Fruit fly (Drosophila melanogaster): Measurements from ENCODE around the gene Oga.

The Oga gene

dm6 chr3R:21180391-21180796 lies 38.5 kb upstream of the Oga start (continued):
- TF ChIP-seq CrebB (tag; optimal IDR thresholded peaks at IDR 0.05) (no peak), onecut (GFP tag; IDR thresholded peaks at IDR 0.05) (no peak), ara (GFP tag; IDR thresholded peaks at IDR 0.05) (no peak), CG17186 (GFP tag; optimal IDR thresholded peaks at IDR 0.05) (no peak), Six4 (GFP tag; optimal IDR thresholded peaks at IDR 0.05) (no peak), gfzf (GFP tag; optimal IDR thresholded peaks at IDR 0.05) (no peak), run (tag; optimal IDR thresholded peaks at IDR 0.05) (no peak), Doc2 (GFP tag; IDR thresholded peaks at IDR 0.05) (no peak), CG12155 (GFP tag; optimal IDR thresholded peaks at IDR 0.05) (no peak), CG18476 (GFP tag; optimal IDR thresholded peaks at IDR 0.05) (no peak), Hmx (GFP tag; optimal IDR thresholded peaks at IDR 0.05) (no peak), CG33557 (GFP tag; optimal IDR thresholded peaks at IDR 0.05) (no peak), Bdp1 (GFP tag; optimal IDR thresholded peaks at IDR 0.05) (no peak), Ptx1 (GFP tag; IDR thresholded peaks at IDR 0.05) (no peak), CG6689 (GFP tag; IDR thresholded peaks at IDR 0.05) (no peak), CG17802 (tag; optimal IDR thresholded peaks at IDR 0.05) (no peak), CG9797 (GFP tag; optimal IDR thresholded peaks at IDR 0.05) (no peak), kah (GFP tag; optimal IDR thresholded peaks at IDR 0.05) (peak; percentile 9), Dref (GFP tag; IDR thresholded peaks at IDR 0.05) (no peak), GATAe (GFP tag; conservative IDR thresholded peaks at IDR 0.05) (no peak), CG11560 (tag; IDR thresholded peaks at IDR 0.05) (no peak), CG10543 (GFP tag; optimal IDR thresholded peaks at IDR 0.05) (no peak), bigmax (GFP tag; optimal IDR thresholded peaks at IDR 0.05) (no peak), unc-4 (GFP tag; IDR thresholded peaks at IDR 0.05; ENCODE audit: partially characterized antibody) (no peak), trem (tag; optimal IDR thresholded peaks at IDR 0.05) (no peak), rib (GFP tag; IDR thresholded peaks at IDR 0.05) (no peak), Lhr (GFP tag; optimal IDR thresholded peaks at IDR 0.05) (no peak), CG14014 (GFP tag; IDR thresholded peaks at IDR 0.05) (no peak), Med (GFP tag) (peak; percentile 68), CG34376 (GFP tag; optimal IDR thresholded peaks at IDR 0.05) (no peak), PHDP (tag; optimal IDR thresholded peaks at IDR 0.05) (no peak), Dp (GFP tag; optimal IDR thresholded peaks at IDR 0.05) (no peak), kay (GFP tag; optimal IDR thresholded peaks at IDR 0.05) (no peak), CG4282 (GFP tag; optimal IDR thresholded peaks at IDR 0.05) (no peak), slbo (GFP tag; IDR thresholded peaks at IDR 0.05) (0 out of 2 replicates have a peak, but pooled peaks have one; percentile 10), ERR (GFP tag; optimal IDR thresholded peaks at IDR 0.05) (no peak), grn (GFP tag; optimal IDR thresholded peaks at IDR 0.05) (no peak), CG11085 (GFP tag; IDR thresholded peaks at IDR 0.05) (no peak), nerfin-2 (GFP tag; IDR thresholded peaks at IDR 0.05; ENCODE audit: partially characterized antibody) (no peak), Hey (tag; optimal IDR thresholded peaks at IDR 0.05) (no peak), CHES-1-like (GFP tag; optimal IDR thresholded peaks at IDR 0.05) (no peak), toy (GFP tag; IDR thresholded peaks at IDR 0.05) (no peak), CG3281 (GFP tag; optimal IDR thresholded peaks at IDR 0.05) (peak; percentile 14), E2f1 (GFP tag; IDR thresholded peaks at IDR 0.05) (no peak), salm (tag; optimal IDR thresholded peaks at IDR 0.05) (no peak), hth (optimal IDR thresholded peaks at IDR 0.05) (no peak), CG3838 (GFP tag; optimal IDR thresholded peaks at IDR 0.05) (no peak), CG14441 (GFP tag; IDR thresholded peaks at IDR 0.05) (no peak), Aef1 (GFP tag; IDR thresholded peaks at IDR 0.05) (no peak), ftz-f1 (GFP tag; optimal IDR thresholded peaks at IDR 0.05) (no peak), stc (GFP tag; IDR thresholded peaks at IDR 0.05) (no peak), CG12391 (tag; optimal IDR thresholded peaks at IDR 0.05) (no peak), NC2α (GFP tag; optimal IDR thresholded peaks at IDR 0.05) (no peak)
